Worm (Caenorhabditis elegans) whole organism, mixed stage, embryonic: ENCODE results near the gene msp-74.

Experiments
- M03D4.4 ChIP-seq: sonication (generic microtip); optimal IDR thresholded peaks from 2 replicates; lab custom pipeline; 2017; ENCODE audit warnings: mild to moderate bottlenecking, missing genetic modification characterization, missing compliant biosample characterization
- bed-3 ChIP-seq: fragments of 200-800 bp; sonication (Bioruptor generic); optimal IDR thresholded peaks from 3 replicates; lab custom pipeline; 2018; ENCODE audit warnings: mild to moderate bottlenecking, missing genetic modification characterization, moderate library complexity, missing compliant biosample characterization
- blmp-1 ChIP-seq: fragments of 150-350 bp; optimal IDR thresholded peaks from 2 replicates; lab custom pipeline; 2014; ENCODE audit warnings: missing biosample characterization, missing genetic modification characterization
- ceh-43 ChIP-seq: fragments of 200-800 bp; sonication (Bioruptor generic); optimal IDR thresholded peaks from 2 replicates; lab custom pipeline; 2018; ENCODE audit warnings: mild to moderate bottlenecking, missing genetic modification characterization, moderate library complexity, missing compliant biosample characterization
- ceh-83 ChIP-seq: fragments of 200-800 bp; sonication (Bioruptor generic); optimal IDR thresholded peaks from 2 replicates; lab custom pipeline; 2018; ENCODE audit warnings: mild to moderate bottlenecking, missing genetic modification characterization, missing compliant biosample characterization
- ces-1 ChIP-seq: fragments of 150-350 bp; optimal IDR thresholded peaks from 2 replicates; lab custom pipeline; 2014; ENCODE audit warnings: missing biosample characterization, missing genetic modification reagents, missing genetic modification characterization
- cnd-1 ChIP-seq: fragments of 200-800 bp; sonication (Bioruptor generic); optimal IDR thresholded peaks from 2 replicates; lab custom pipeline; 2018; ENCODE audit warnings: mild to moderate bottlenecking, missing genetic modification characterization, missing compliant biosample characterization
- drap-1 ChIP-seq: fragments of 200-800 bp; sonication (Bioruptor generic); optimal IDR thresholded peaks from 3 replicates; lab custom pipeline; 2018; ENCODE audit warnings: mild to moderate bottlenecking, missing genetic modification characterization, missing compliant biosample characterization
- elt-1 ChIP-seq: sonication (generic microtip); optimal IDR thresholded peaks from 2 replicates; lab custom pipeline; 2017; ENCODE audit warnings: missing genetic modification characterization, mild to moderate bottlenecking, missing compliant biosample characterization, antibody characterized with exemption, moderate library complexity, borderline replicate concordance; ENCODE audit not compliant: insufficient read depth
- elt-3 ChIP-seq: fragments of 150-350 bp; optimal IDR thresholded peaks from 2 replicates; lab custom pipeline; 2014; ENCODE audit warnings: missing biosample characterization, missing genetic modification characterization
- flh-1 ChIP-seq: fragments of 200-800 bp; sonication (Bioruptor generic); optimal IDR thresholded peaks from 2 replicates; lab custom pipeline; 2018; ENCODE audit warnings: mild to moderate bottlenecking, missing genetic modification characterization, moderate library complexity, missing compliant biosample characterization
- ham-2 ChIP-seq: fragments of 200-800 bp; sonication (Bioruptor generic); optimal IDR thresholded peaks from 2 replicates; lab custom pipeline; 2018; ENCODE audit warnings: mild to moderate bottlenecking, missing genetic modification characterization, missing compliant biosample characterization
- hlh-1 ChIP-seq: fragments of 150-350 bp; optimal IDR thresholded peaks from 2 replicates; lab custom pipeline; 2014; ENCODE audit warnings: missing biosample characterization, missing genetic modification reagents, missing genetic modification characterization
- lin-13 ChIP-seq: fragments of 150-350 bp; optimal IDR thresholded peaks from 2 replicates; lab custom pipeline; 2014; ENCODE audit warnings: missing biosample characterization, missing genetic modification characterization
- lin-32 ChIP-seq: fragments of 200-800 bp; sonication (Bioruptor generic); optimal IDR thresholded peaks from 2 replicates; lab custom pipeline; 2018; ENCODE audit warnings: mild to moderate bottlenecking, missing genetic modification characterization, missing compliant biosample characterization
- lsy-2 ChIP-seq: fragments of 150-350 bp; optimal IDR thresholded peaks from 2 replicates; lab custom pipeline; 2014; ENCODE audit warnings: missing biosample characterization, missing genetic modification characterization
- mab-5 ChIP-seq: fragments of 150-350 bp; optimal IDR thresholded peaks from 2 replicates; lab custom pipeline; 2014; ENCODE audit warnings: missing biosample characterization, missing genetic modification characterization
- mep-1 ChIP-seq: fragments of 150-350 bp; optimal IDR thresholded peaks from 2 replicates; lab custom pipeline; 2017; ENCODE audit warnings: missing biosample characterization, missing genetic modification reagents, missing genetic modification characterization, inconsistent platforms
- nhr-12 ChIP-seq: fragments of 150-350 bp; optimal IDR thresholded peaks from 2 replicates; lab custom pipeline; 2014; ENCODE audit warnings: missing biosample characterization, missing genetic modification characterization
- nhr-2 ChIP-seq: fragments of 150-350 bp; optimal IDR thresholded peaks from 2 replicates; lab custom pipeline; 2014; ENCODE audit warnings: missing biosample characterization, missing genetic modification characterization
- nhr-237 ChIP-seq: fragments of 150-350 bp; optimal IDR thresholded peaks from 2 replicates; lab custom pipeline; 2014; ENCODE audit warnings: missing biosample characterization, missing genetic modification characterization
- nhr-28 ChIP-seq: fragments of 150-350 bp; optimal IDR thresholded peaks from 2 replicates; lab custom pipeline; 2014; ENCODE audit warnings: missing biosample characterization, missing genetic modification characterization
- nhr-76 ChIP-seq: sonication (generic microtip); optimal IDR thresholded peaks from 2 replicates; lab custom pipeline; 2017; ENCODE audit warnings: missing biosample characterization, missing genetic modification characterization
- pha-4 ChIP-seq: fragments of 150-350 bp; optimal IDR thresholded peaks from 2 replicates; lab custom pipeline; 2018; ENCODE audit warnings: missing biosample characterization, missing genetic modification reagents, missing genetic modification characterization
- sem-2 ChIP-seq: fragments of 200-800 bp; sonication (Bioruptor generic); optimal IDR thresholded peaks from 2 replicates; lab custom pipeline; 2018; ENCODE audit warnings: mild to moderate bottlenecking, missing genetic modification characterization, missing compliant biosample characterization
- snpc-4 ChIP-seq: fragments of 150-350 bp; optimal IDR thresholded peaks from 2 replicates; lab custom pipeline; 2014; ENCODE audit warnings: missing biosample characterization, missing genetic modification characterization
- sptf-1 ChIP-seq: sonication (generic microtip); optimal IDR thresholded peaks from 2 replicates; lab custom pipeline; 2017; ENCODE audit warnings: mild to moderate bottlenecking, missing genetic modification characterization, moderate library complexity, missing compliant biosample characterization
- tbx-8 ChIP-seq: fragments of 200-800 bp; sonication (Bioruptor generic); optimal IDR thresholded peaks from 2 replicates; lab custom pipeline; 2018; ENCODE audit warnings: mild to moderate bottlenecking, missing genetic modification characterization, moderate library complexity, missing compliant biosample characterization
- unc-39 ChIP-seq: fragments of 150-350 bp; optimal IDR thresholded peaks from 2 replicates; lab custom pipeline; 2014; ENCODE audit warnings: missing biosample characterization, missing genetic modification characterization
- zip-8 ChIP-seq: fragments of 150-350 bp; optimal IDR thresholded peaks from 2 replicates; lab custom pipeline; 2014; ENCODE audit warnings: missing biosample characterization, missing genetic modification characterization
- ztf-11 ChIP-seq: fragments of 150-350 bp; optimal IDR thresholded peaks from 2 replicates; lab custom pipeline; 2014; ENCODE audit warnings: missing biosample characterization, missing genetic modification characterization

Gene msp-74

DNA sequence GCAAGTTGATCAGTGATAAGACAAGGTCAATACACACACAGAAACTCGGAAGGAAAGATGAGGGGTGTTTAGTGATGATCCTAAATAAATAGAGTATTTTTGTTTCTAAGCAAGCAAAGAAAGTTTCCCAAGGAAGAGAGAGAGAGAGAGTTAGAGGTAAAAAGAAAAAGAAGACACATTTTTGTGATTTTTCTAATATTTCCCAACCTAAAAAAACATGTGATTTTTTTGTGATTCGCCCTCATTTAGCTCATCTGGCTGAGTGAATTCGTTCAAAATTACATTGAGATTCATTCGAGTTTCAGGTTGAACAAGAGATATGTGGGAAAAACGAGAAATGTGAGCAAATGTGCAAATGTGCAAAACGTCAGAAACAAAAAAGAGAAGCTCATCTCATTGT is 35.7 kb upstream of the msp-74 start, which contains the start of gene srb-16:
Gene srb-16, minus strand, starts transcription at position 101 of the 400 bp plus-strand sequence.
- TF ChIP-seq nhr-76 (tag; lab: Kevin White, UChicago) (no peak), pha-4 (tag; lab: Kevin White, UChicago) (no peak), sptf-1 (tag; lab: Kevin White, UChicago) (no peak), mep-1 (tag; lab: Kevin White, UChicago) (no peak), sem-2 (no peak), ces-1 (no peak), blmp-1 (no peak), drap-1 (GFP tag; lab: Kevin White, UChicago) (no peak), snpc-4 (tag; lab: Kevin White, UChicago) (no peak), nhr-237 (no peak), zip-8 (tag; lab: Kevin White, UChicago) (no peak)
- TF ChIP-seq, all 35 proteins: peak for 0

DNA sequence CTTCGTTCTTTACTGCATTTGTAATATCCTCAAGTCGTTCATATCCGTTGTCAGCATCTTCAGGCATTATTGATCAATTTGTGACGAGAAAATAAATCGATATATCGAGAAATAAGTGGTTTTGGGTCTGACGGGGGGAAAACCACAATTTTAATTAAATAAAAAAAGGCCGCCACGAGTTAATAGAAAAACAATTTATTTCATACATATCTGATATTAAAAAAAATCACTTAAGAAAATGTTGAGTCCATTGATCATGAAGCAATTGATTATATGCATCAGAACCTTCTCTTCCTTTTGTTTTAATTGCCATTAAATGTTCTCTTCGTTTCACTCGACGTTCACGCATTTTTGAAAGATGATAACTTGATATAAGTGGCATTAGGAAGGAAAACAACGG is 33.2 kb upstream of the msp-74 start, which contains the start of gene F58A6.5:
Gene F58A6.5, minus strand, starts transcription at position 101 of the 400 bp plus-strand sequence.
- TF ChIP-seq lin-32 (GFP tag; lab: Kevin White, UChicago), result no peak
- TF ChIP-seq hlh-1, result no peak
- no peak for TF ChIP-seq ceh-83 (GFP tag; lab: Kevin White, UChicago)
- no peak for TF ChIP-seq cnd-1 (tag; lab: Kevin White, UChicago)
- no peak for TF ChIP-seq blmp-1
- TF ChIP-seq nhr-237, result no peak
- no peak for TF ChIP-seq sptf-1 (tag; lab: Kevin White, UChicago)
- no peak for TF ChIP-seq ztf-11
- no peak for TF ChIP-seq nhr-76 (tag; lab: Kevin White, UChicago)
- TF ChIP-seq ces-1, result no peak
- no peak for TF ChIP-seq ham-2 (GFP tag; lab: Kevin White, UChicago)
- no peak for TF ChIP-seq nhr-2
- no peak for TF ChIP-seq elt-3 (tag; lab: Kevin White, UChicago)
- no peak for TF ChIP-seq mab-5 (tag; lab: Kevin White, UChicago)
- no peak for TF ChIP-seq snpc-4 (tag; lab: Kevin White, UChicago)
- TF ChIP-seq unc-39, result no peak
- TF ChIP-seq flh-1 (GFP tag; lab: Kevin White, UChicago), result no peak
- no peak for TF ChIP-seq M03D4.4 (tag; lab: Kevin White, UChicago)

DNA sequence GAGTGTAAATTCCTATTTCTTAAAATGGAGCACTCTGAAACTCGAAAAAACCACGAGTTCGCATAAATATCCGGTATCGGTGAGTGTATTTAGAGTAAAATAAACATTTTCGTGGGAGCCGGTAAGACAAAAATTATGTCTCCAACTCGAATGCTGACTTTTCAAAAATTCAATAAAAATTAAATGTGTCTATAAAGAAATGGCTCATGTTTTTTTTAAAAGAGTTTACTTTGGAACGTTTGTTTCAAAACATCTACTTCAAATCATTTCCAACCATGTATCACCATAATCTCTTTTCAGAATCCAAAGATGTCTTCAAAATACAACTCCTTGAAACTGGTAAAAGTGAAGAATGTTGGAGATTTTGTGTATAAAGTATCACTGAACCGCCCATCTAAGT is 27.5 kb upstream of the msp-74 start, which contains the start of gene F58A6.1:
Gene F58A6.1, plus strand, starts transcription at position 301 of the 400 bp plus-strand sequence.
- TF ChIP-seq ham-2 (GFP tag; lab: Kevin White, UChicago) (no peak), zip-8 (tag; lab: Kevin White, UChicago) (no peak), tbx-8 (GFP tag; lab: Kevin White, UChicago) (no peak), lsy-2 (tag; lab: Kevin White, UChicago) (no peak), sem-2 (no peak), bed-3 (GFP tag; lab: Kevin White, UChicago) (no peak), ceh-83 (GFP tag; lab: Kevin White, UChicago) (no peak), sptf-1 (tag; lab: Kevin White, UChicago) (no peak), hlh-1 (no peak), nhr-12 (tag; lab: Kevin White, UChicago) (no peak), nhr-76 (tag; lab: Kevin White, UChicago) (no peak), drap-1 (GFP tag; lab: Kevin White, UChicago) (no peak), M03D4.4 (tag; lab: Kevin White, UChicago) (no peak), mab-5 (tag; lab: Kevin White, UChicago) (no peak), unc-39 (no peak)

DNA sequence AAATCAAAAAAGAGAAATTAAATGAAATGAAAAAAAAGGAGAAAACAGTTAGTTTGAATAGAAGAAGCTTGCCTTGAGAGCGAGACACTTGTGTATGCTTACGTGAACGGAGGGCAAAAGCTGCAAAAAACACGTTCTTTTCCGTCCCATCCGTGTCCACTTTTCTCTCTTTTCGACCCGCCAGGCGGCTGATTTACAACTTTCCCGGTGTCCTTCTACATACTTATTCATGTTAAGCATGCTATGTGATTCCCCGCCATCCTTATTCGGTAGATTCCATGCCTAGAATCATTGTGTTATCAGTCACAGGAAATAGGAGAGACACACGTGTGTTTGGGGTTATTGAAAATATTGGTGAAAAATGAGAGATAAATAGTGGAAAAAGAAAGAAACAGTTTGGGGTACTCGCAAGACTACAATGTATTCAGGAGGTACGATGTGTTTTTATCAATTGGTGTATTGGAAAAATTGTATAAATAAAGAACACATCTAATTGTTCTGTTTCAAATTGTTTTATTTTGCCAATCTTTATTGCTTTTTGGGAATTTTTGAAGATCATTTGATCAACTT is 26.9 kb upstream of the msp-74 start, which contains the start of gene nas-29:
Gene nas-29, minus strand, starts transcription at position 92 of the 570 bp plus-strand sequence.
- TF ChIP-seq nhr-28 (tag; lab: Kevin White, UChicago), result no peak
- TF ChIP-seq ceh-43 (GFP tag; lab: Kevin White, UChicago), result no peak
- TF ChIP-seq drap-1 (GFP tag; lab: Kevin White, UChicago), result no peak
- no peak for TF ChIP-seq cnd-1 (tag; lab: Kevin White, UChicago)
- no peak for TF ChIP-seq nhr-12 (tag; lab: Kevin White, UChicago)
- no peak for TF ChIP-seq sem-2

DNA sequence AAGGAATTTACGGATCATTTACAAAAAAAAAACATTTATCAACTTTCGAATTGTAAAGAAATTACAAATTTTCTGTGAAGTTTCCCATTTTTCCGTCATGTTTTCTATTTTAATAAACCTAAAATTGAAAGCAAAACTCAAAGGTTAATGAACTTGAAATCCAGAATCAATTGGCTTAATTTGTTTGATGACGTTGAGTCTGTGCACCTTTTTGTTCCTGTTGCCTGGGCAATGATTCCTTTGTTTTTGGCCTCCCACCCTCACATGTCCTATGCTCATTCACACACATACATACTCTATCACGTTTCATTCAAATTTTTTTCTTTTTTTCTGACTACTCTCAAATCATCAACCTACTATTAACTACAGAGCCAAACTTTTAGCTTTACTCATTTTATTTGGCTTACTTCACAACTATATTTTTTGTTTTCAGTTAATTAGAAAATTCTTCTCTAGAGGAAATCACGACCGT is 21.2 kb upstream of the msp-74 start, which contains the start of gene F58A6.2:
Gene F58A6.2, plus strand, starts transcription at position 422 of the 472 bp plus-strand sequence.
- TF ChIP-seq nhr-237, result no peak
- TF ChIP-seq elt-3 (tag; lab: Kevin White, UChicago), result no peak
- TF ChIP-seq elt-1, result no peak
- no peak for TF ChIP-seq ceh-83 (GFP tag; lab: Kevin White, UChicago)
- no peak for TF ChIP-seq nhr-2
- TF ChIP-seq flh-1 (GFP tag; lab: Kevin White, UChicago), result no peak
- TF ChIP-seq pha-4 (tag; lab: Kevin White, UChicago), result no peak
- TF ChIP-seq lin-13, result no peak
- TF ChIP-seq sem-2, result no peak
